Fruit fly (Drosophila melanogaster) whole organism, embryonic: ENCODE measurements around the gene Chchd2.

Experiments
- Bdp1 ChIP-seq: fragments of 200-800 bp; sonication (Bioruptor generic); optimal IDR thresholded peaks from 3 replicates; lab custom pipeline; 2016; ENCODE audit warnings: missing biosample characterization, missing genetic modification characterization
- CG14667 ChIP-seq: fragments of 200-800 bp; sonication (Bioruptor generic); IDR thresholded peaks from 2 replicates; pipeline ENCODE4 v1.3.6; 2022; ENCODE audit warnings: missing biosample characterization, missing genetic modification characterization
- CG3847 ChIP-seq: fragments of 200-800 bp; sonication (Bioruptor generic); IDR thresholded peaks from 2 replicates; pipeline ENCODE4 v1.3.6; 2022; ENCODE audit warnings: missing biosample characterization, missing genetic modification characterization
- CG5180 ChIP-seq: fragments of 200-800 bp; sonication (Bioruptor generic); optimal IDR thresholded peaks from 3 replicates; lab custom pipeline; 2017; ENCODE audit warnings: missing biosample characterization, missing genetic modification characterization, mild to moderate bottlenecking, moderate library complexity, missing genetic modification reagents
- Drgx ChIP-seq: fragments of 200-800 bp; sonication (Bioruptor generic); IDR thresholded peaks from 2 replicates; pipeline ENCODE4 v1.3.6; 2022; ENCODE audit warnings: missing biosample characterization, missing genetic modification characterization
- Fer3 ChIP-seq: fragments of 200-800 bp; sonication (Bioruptor generic); optimal IDR thresholded peaks from 2 replicates; lab custom pipeline; 2018; ENCODE audit warnings: missing biosample characterization, mild to moderate bottlenecking, missing genetic modification characterization, moderate library complexity
- Oli ChIP-seq: fragments of 200-800 bp; sonication (Bioruptor generic); optimal IDR thresholded peaks from 2 replicates; lab custom pipeline; 2018; ENCODE audit warnings: missing biosample characterization, mild to moderate bottlenecking, missing genetic modification characterization, moderate library complexity
- Optix ChIP-seq: fragments of 200-800 bp; sonication (Bioruptor generic); IDR thresholded peaks from 3 replicates; pipeline ENCODE4 v1.3.6; 2022; ENCODE audit warnings: missing biosample characterization, missing genetic modification characterization
- Sin3A ChIP-seq: fragments of >200 bp; optimal IDR thresholded peaks from 2 replicates; lab custom pipeline; 2018
- crc ChIP-seq: fragments of 200-800 bp; sonication (Bioruptor generic); optimal IDR thresholded peaks from 2 replicates; lab custom pipeline; 2016; ENCODE audit warnings: missing biosample characterization, missing genetic modification characterization
- emc ChIP-seq: fragments of 200-800 bp; sonication (Bioruptor generic); optimal IDR thresholded peaks from 2 replicates; lab custom pipeline; 2016; ENCODE audit warnings: missing biosample characterization, missing genetic modification characterization
- gfzf ChIP-seq: fragments of 200-800 bp; sonication (Bioruptor generic); optimal IDR thresholded peaks from 2 replicates; lab custom pipeline; 2016; ENCODE audit warnings: missing biosample characterization, mild to moderate bottlenecking, missing genetic modification characterization, moderate library complexity
- pita ChIP-seq: fragments of 200-800 bp; sonication (Bioruptor generic); optimal IDR thresholded peaks from 2 replicates; lab custom pipeline; 2017; ENCODE audit warnings: missing biosample characterization, mild to moderate bottlenecking, missing genetic modification characterization
- zen ChIP-seq: fragments of 200-800 bp; sonication (Bioruptor generic); optimal IDR thresholded peaks from 3 replicates; lab custom pipeline; 2018; ENCODE audit warnings: missing biosample characterization, mild to moderate bottlenecking, missing genetic modification characterization, moderate library complexity

- TF ChIP-seq Drgx (GFP tag; lab: Robert Waterston, UW), result no peak
- TF ChIP-seq gfzf, result no peak
- no peak for TF ChIP-seq Bdp1 (GFP tag; lab: Kevin White, UChicago)
- TF ChIP-seq CG5180 (GFP tag; lab: Kevin White, UChicago), result no peak
- no peak for TF ChIP-seq CG14667
- no peak for TF ChIP-seq zen (tag; lab: Kevin White, UChicago)
- no peak for TF ChIP-seq Fer3 (tag; lab: Kevin White, UChicago)
- no peak for TF ChIP-seq pita
- no peak for TF ChIP-seq crc
- TF ChIP-seq Sin3A (lab: Kevin White, UChicago), result no peak
- TF ChIP-seq Optix (GFP tag; lab: Robert Waterston, UW), result no peak
- no peak for TF ChIP-seq emc
- TF ChIP-seq CG3847 (GFP tag; lab: Robert Waterston, UW), result no peak
- no peak for TF ChIP-seq Oli
Measured at dm6 chrX:17122425-17123094, 26.2 kb upstream of the Chchd2 start.
